Worm (Caenorhabditis elegans): ENCODE measurements around the gene phf-30.
A peak's percentile ranks its signal among the peaks of the same experiment; 100 is the strongest.

Gene phf-30

DNA sequence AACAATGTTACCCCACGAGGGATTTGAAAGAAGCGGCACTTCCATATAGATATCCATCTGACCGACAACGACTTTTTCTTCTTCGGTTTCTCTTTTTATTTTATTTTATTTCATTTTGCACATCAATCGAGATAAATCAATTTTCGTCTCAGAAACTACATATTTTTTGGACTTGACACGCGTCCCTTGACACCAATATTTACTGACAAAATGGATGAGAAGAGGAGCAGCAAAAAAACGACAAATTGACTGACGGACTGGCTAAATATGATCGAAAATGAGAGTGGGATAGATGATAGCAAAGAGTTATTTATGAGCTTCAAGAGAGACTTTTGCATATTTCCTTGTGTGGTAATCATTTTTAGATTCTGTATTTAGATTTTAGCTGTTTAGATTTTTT, 31.5 kb upstream of the phf-30 start:
- TF ChIP-seq nhr-27 (tag; optimal IDR thresholded peaks at IDR 0.05) = no peak
- TF ChIP-seq B0261.1 (tag; optimal IDR thresholded peaks at IDR 0.05) = no peak
- TF ChIP-seq lsy-27 (tag; optimal IDR thresholded peaks at IDR 0.05; ENCODE audit: borderline replicate concordance, insufficient read depth) = no peak
- no peak for TF ChIP-seq rcor-1 (GFP tag; IDR thresholded peaks at IDR 0.05)
- TF ChIP-seq Y56A3A.18 (GFP tag; IDR thresholded peaks at IDR 0.05) = no peak
- TF ChIP-seq hmg-1.2 (GFP tag; IDR thresholded peaks at IDR 0.05) = no peak
- no peak for TF ChIP-seq B0019.2 (GFP tag; conservative IDR thresholded peaks at IDR 0.05)
- TF ChIP-seq sea-2 (GFP tag; IDR thresholded peaks at IDR 0.05) = no peak
- TF ChIP-seq atf-7 (tag; optimal IDR thresholded peaks at IDR 0.05) = no peak
- TF ChIP-seq gei-17 (GFP tag; optimal IDR thresholded peaks at IDR 0.05) = no peak
- TF ChIP-seq him-1 (tag; optimal IDR thresholded peaks at IDR 0.05) = no peak
- TF ChIP-seq tlf-1 (GFP tag; optimal IDR thresholded peaks at IDR 0.05) = no peak
- no peak for TF ChIP-seq pbrm-1 (GFP tag; IDR thresholded peaks at IDR 0.05)
- TF ChIP-seq lin-54 (GFP tag; optimal IDR thresholded peaks at IDR 0.05) = no peak
- no peak for TF ChIP-seq F57C9.4 (tag; optimal IDR thresholded peaks at IDR 0.05)
- TF ChIP-seq F57A8.1 (GFP tag; optimal IDR thresholded peaks at IDR 0.05) = no peak
- TF ChIP-seq ZK185.1 (tag; optimal IDR thresholded peaks at IDR 0.05; ENCODE audit: poor library complexity, severe bottlenecking) = no peak
- no peak for TF ChIP-seq cebp-2 (GFP tag; IDR thresholded peaks at IDR 0.05)
- TF ChIP-seq madf-10 (tag; optimal IDR thresholded peaks at IDR 0.05) = no peak

ce11 chrV:8444357-8444856, 24.4 kb upstream of the phf-30 start, which contains the start of gene lmd-3:
lmd-3 (minus strand) TSS chrV:8444806.
- 0 out of 2 replicates have a peak, but pooled peaks have one; percentile 24 for TF ChIP-seq lag-1 (GFP tag; IDR thresholded peaks at IDR 0.05)
- TF ChIP-seq nfyb-1 (GFP tag; IDR thresholded peaks at IDR 0.05) = no peak

DNA sequence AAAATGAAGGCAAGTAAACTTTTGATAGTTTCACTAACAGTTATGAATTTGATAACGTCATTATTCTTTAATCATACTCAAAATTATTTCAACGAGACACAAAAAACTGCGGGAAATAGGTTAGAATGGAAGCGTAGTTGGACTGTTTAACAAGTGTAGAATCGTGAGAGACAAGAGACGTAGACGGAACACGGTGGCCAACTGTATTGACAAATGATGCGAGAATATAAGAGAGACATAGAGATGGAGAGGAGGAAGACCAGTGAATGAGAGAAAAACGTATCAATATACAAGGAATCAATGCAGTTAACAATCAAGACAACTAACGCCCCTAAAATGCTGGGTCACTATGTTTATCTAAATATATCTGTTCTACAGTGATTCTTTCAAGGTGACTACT, 23.2 kb upstream of the phf-30 start:
- TF ChIP-seq nhr-80 (tag; optimal IDR thresholded peaks at IDR 0.05) (peak; percentile 65), rcor-1 (GFP tag; IDR thresholded peaks at IDR 0.05) (no peak)

- no peak for TF ChIP-seq attf-6 (GFP tag; IDR thresholded peaks at IDR 0.05)
- TF ChIP-seq Y67H2A.10 (GFP tag; conservative IDR thresholded peaks at IDR 0.05) = no peak
- no peak for TF ChIP-seq mes-4 (tag; optimal IDR thresholded peaks at IDR 0.05)
- TF ChIP-seq F55B11.4 (tag; optimal IDR thresholded peaks at IDR 0.05; ENCODE audit: borderline replicate concordance, insufficient read depth) = no peak
- no peak for TF ChIP-seq let-607 (tag; optimal IDR thresholded peaks at IDR 0.05)
- TF ChIP-seq nfyb-1 (GFP tag; IDR thresholded peaks at IDR 0.05) = no peak
- no peak for TF ChIP-seq ztf-3 (GFP tag; optimal IDR thresholded peaks at IDR 0.05)
- no peak for TF ChIP-seq mcd-1 (GFP tag; IDR thresholded peaks at IDR 0.05)
- TF ChIP-seq gei-17 (GFP tag; optimal IDR thresholded peaks at IDR 0.05) = no peak
- no peak for TF ChIP-seq ceh-100 (GFP tag; IDR thresholded peaks at IDR 0.05)
- TF ChIP-seq ceh-79 (tag; optimal IDR thresholded peaks at IDR 0.05) = no peak
- no peak for TF ChIP-seq dox-1 (GFP tag; IDR thresholded peaks at IDR 0.05)
- no peak for TF ChIP-seq F10E7.11 (tag; optimal IDR thresholded peaks at IDR 0.05)
- TF ChIP-seq unc-130 (GFP tag; optimal IDR thresholded peaks at IDR 0.05) = no peak
- no peak for TF ChIP-seq attf-5 (GFP tag; optimal IDR thresholded peaks at IDR 0.05)
These were observed 20.9 kb upstream of the phf-30 start, which contains the start of gene T23B12.5 for ce11 chrV:8447928-8448327. T23B12.5 (minus strand) TSS chrV:8448028.
